Fruit fly (Drosophila melanogaster) whole organism, embryonic: ENCODE data around the gene slmb.

ENCODE experiments used
- ATbp ChIP-seq: fragments of 200-800 bp; sonication (Bioruptor generic); optimal IDR thresholded peaks from 2 replicates; lab custom pipeline; 2017; ENCODE audit warnings: missing biosample characterization, mild to moderate bottlenecking, missing genetic modification characterization, missing genetic modification reagents
- C15 ChIP-seq: fragments of 200-800 bp; sonication (Bioruptor generic); IDR thresholded peaks from 3 replicates; pipeline ENCODE4 v1.3.6; 2022; ENCODE audit warnings: missing biosample characterization, missing genetic modification characterization
- CG11093 ChIP-seq: fragments of 200-800 bp; sonication (Bioruptor generic); IDR thresholded peaks from 3 replicates; pipeline ENCODE4 v1.3.6; 2022; ENCODE audit warnings: missing biosample characterization, missing genetic modification characterization
- CG11247 ChIP-seq: fragments of 200-800 bp; sonication (Bioruptor generic); IDR thresholded peaks from 2 replicates; pipeline ENCODE4 v1.3.6; 2022; ENCODE audit warnings: missing biosample characterization, missing genetic modification characterization
- CG12659 ChIP-seq: fragments of 200-800 bp; sonication (Bioruptor generic); optimal IDR thresholded peaks from 3 replicates; lab custom pipeline; 2017; ENCODE audit warnings: mild to moderate bottlenecking, missing biosample characterization, missing genetic modification reagents, missing genetic modification characterization
- CG12744 ChIP-seq: fragments of 200-800 bp; sonication (Bioruptor generic); optimal IDR thresholded peaks from 2 replicates; lab custom pipeline; 2016; ENCODE audit warnings: missing biosample characterization, missing genetic modification characterization
- CG12942 ChIP-seq: fragments of 200-800 bp; sonication (Bioruptor generic); optimal IDR thresholded peaks from 3 replicates; lab custom pipeline; 2016; ENCODE audit warnings: missing biosample characterization, missing genetic modification characterization
- CG14965 ChIP-seq: fragments of 200-800 bp; sonication (Bioruptor generic); optimal IDR thresholded peaks from 2 replicates; lab custom pipeline; 2016; ENCODE audit warnings: missing biosample characterization, missing genetic modification characterization, borderline replicate concordance
- CG15011 ChIP-seq: fragments of 200-800 bp; sonication (Bioruptor generic); optimal IDR thresholded peaks from 3 replicates; lab custom pipeline; 2018; ENCODE audit warnings: missing biosample characterization, mild to moderate bottlenecking, missing genetic modification characterization
- CG15696 ChIP-seq: fragments of 200-800 bp; sonication (Bioruptor generic); optimal IDR thresholded peaks from 2 replicates; lab custom pipeline; 2019; ENCODE audit warnings: missing biosample characterization, mild to moderate bottlenecking, missing genetic modification characterization, moderate library complexity
- CG17186 ChIP-seq: fragments of 200-800 bp; sonication (Bioruptor generic); optimal IDR thresholded peaks from 3 replicates; lab custom pipeline; 2017; ENCODE audit warnings: missing biosample characterization, missing genetic modification reagents, missing genetic modification characterization
- CG30020 ChIP-seq: fragments of 200-800 bp; optimal IDR thresholded peaks from 2 replicates; lab custom pipeline; 2019; ENCODE audit warnings: missing biosample characterization, mild to moderate bottlenecking, missing genetic modification characterization, moderate library complexity
- CG4328 ChIP-seq: fragments of 200-800 bp; sonication (Bioruptor generic); optimal IDR thresholded peaks from 3 replicates; lab custom pipeline; 2017; ENCODE audit warnings: missing biosample characterization, missing genetic modification reagents, missing genetic modification characterization
- CG6791 ChIP-seq: fragments of 200-800 bp; sonication (Bioruptor generic); IDR thresholded peaks from 3 replicates; pipeline ENCODE4 v1.3.6; 2022; ENCODE audit warnings: missing biosample characterization, missing genetic modification characterization; ENCODE audit not compliant: partially characterized antibody
- CG7556 ChIP-seq: fragments of 200-800 bp; sonication (Bioruptor generic); optimal IDR thresholded peaks from 2 replicates; lab custom pipeline; 2017; ENCODE audit warnings: missing biosample characterization, mild to moderate bottlenecking, missing genetic modification characterization
- CG8089 ChIP-seq: fragments of 200-800 bp; sonication (Bioruptor generic); optimal IDR thresholded peaks from 3 replicates; lab custom pipeline; 2016; ENCODE audit warnings: missing biosample characterization, missing genetic modification characterization
- CG9215 ChIP-seq: fragments of 200-800 bp; sonication (Bioruptor generic); IDR thresholded peaks from 2 replicates; pipeline ENCODE4 v1.3.6; 2022; ENCODE audit warnings: missing biosample characterization, missing genetic modification characterization
- Chrac-16 ChIP-seq: fragments of 200-800 bp; sonication (Bioruptor generic); optimal IDR thresholded peaks from 3 replicates; lab custom pipeline; 2016; ENCODE audit warnings: missing biosample characterization, missing genetic modification characterization
- Dip3 ChIP-seq: fragments of 200-800 bp; sonication (Bioruptor generic); optimal IDR thresholded peaks from 3 replicates; lab custom pipeline; 2016; ENCODE audit warnings: missing biosample characterization, missing genetic modification characterization
- Dp ChIP-seq: fragments of 200-800 bp; sonication (Bioruptor generic); optimal IDR thresholded peaks from 2 replicates; lab custom pipeline; 2018; ENCODE audit warnings: missing biosample characterization, mild to moderate bottlenecking, missing genetic modification characterization, moderate library complexity
- Ets65A ChIP-seq: fragments of 200-800 bp; sonication (Bioruptor generic); peaks from one replicate; lab custom pipeline; 2016; ENCODE audit warnings: missing biosample characterization, missing genetic modification characterization
- Ets97D ChIP-seq: fragments of 200-800 bp; sonication (Bioruptor generic); optimal IDR thresholded peaks from 3 replicates; lab custom pipeline; 2016; ENCODE audit warnings: missing biosample characterization, missing genetic modification characterization
- Fer1 ChIP-seq: fragments of 200-800 bp; sonication (Bioruptor generic); optimal IDR thresholded peaks from 2 replicates; lab custom pipeline; 2017; ENCODE audit warnings: missing biosample characterization, mild to moderate bottlenecking, missing genetic modification characterization
- Fer2 ChIP-seq: fragments of 200-800 bp; sonication (Bioruptor generic); optimal IDR thresholded peaks from 2 replicates; lab custom pipeline; 2018; ENCODE audit warnings: missing biosample characterization, mild to moderate bottlenecking, missing genetic modification characterization, moderate library complexity
- Hand ChIP-seq: fragments of 200-800 bp; sonication (Bioruptor generic); optimal IDR thresholded peaks from 2 replicates; lab custom pipeline; 2017; ENCODE audit warnings: mild to moderate bottlenecking, missing biosample characterization, missing genetic modification reagents, missing genetic modification characterization
- HmgD ChIP-seq: fragments of 200-800 bp; sonication (Bioruptor generic); optimal IDR thresholded peaks from 3 replicates; lab custom pipeline; 2016; ENCODE audit warnings: missing biosample characterization, missing genetic modification characterization
- Hmr ChIP-seq: fragments of 200-800 bp; sonication (Bioruptor generic); optimal IDR thresholded peaks from 3 replicates; lab custom pipeline; 2017; ENCODE audit warnings: mild to moderate bottlenecking, missing biosample characterization, missing genetic modification reagents, missing genetic modification characterization
- Hsf ChIP-seq: fragments of 200-800 bp; sonication (Bioruptor generic); optimal IDR thresholded peaks from 3 replicates; lab custom pipeline; 2016; ENCODE audit warnings: missing biosample characterization, missing genetic modification characterization
- Lim3 ChIP-seq: fragments of 200-800 bp; sonication (Bioruptor generic); IDR thresholded peaks from 2 replicates; pipeline ENCODE4 v1.3.6; 2022; ENCODE audit warnings: missing biosample characterization, missing genetic modification characterization
- Opbp ChIP-seq: fragments of 200-800 bp; sonication (Bioruptor generic); IDR thresholded peaks from 3 replicates; pipeline ENCODE4 v1.3.6; 2022; ENCODE audit warnings: missing biosample characterization, missing genetic modification characterization; ENCODE audit not compliant: partially characterized antibody
- Optix ChIP-seq: fragments of 200-800 bp; sonication (Bioruptor generic); IDR thresholded peaks from 3 replicates; pipeline ENCODE4 v1.3.6; 2022; ENCODE audit warnings: missing biosample characterization, missing genetic modification characterization
- Rfx ChIP-seq: fragments of 200-800 bp; sonication (Bioruptor generic); IDR thresholded peaks from 2 replicates; pipeline ENCODE4 v1.3.6; 2022; ENCODE audit warnings: missing biosample characterization, missing genetic modification characterization
- bcd ChIP-seq: fragments of 200-800 bp; sonication (Bioruptor generic); optimal IDR thresholded peaks from 2 replicates; lab custom pipeline; 2017; ENCODE audit warnings: missing biosample characterization, mild to moderate bottlenecking, missing genetic modification characterization
- chn ChIP-seq: fragments of 200-800 bp; sonication (Bioruptor generic); optimal IDR thresholded peaks from 2 replicates; lab custom pipeline; 2016; ENCODE audit warnings: missing biosample characterization, missing genetic modification characterization
- exex ChIP-seq: fragments of 200-800 bp; sonication (Bioruptor generic); optimal IDR thresholded peaks from 4 replicates; lab custom pipeline; 2018; ENCODE audit warnings: missing biosample characterization, mild to moderate bottlenecking, missing genetic modification characterization, moderate library complexity
- fd3F ChIP-seq: fragments of 200-800 bp; sonication (Bioruptor generic); optimal IDR thresholded peaks from 2 replicates; lab custom pipeline; 2018; ENCODE audit warnings: missing biosample characterization, mild to moderate bottlenecking, missing genetic modification characterization, moderate library complexity
- hbn ChIP-seq: fragments of 200-800 bp; sonication (Bioruptor generic); IDR thresholded peaks from 2 replicates; pipeline ENCODE4 v1.3.6; 2022; ENCODE audit warnings: missing biosample characterization, missing genetic modification characterization; ENCODE audit not compliant: partially characterized antibody
- kah ChIP-seq: fragments of 200-800 bp; sonication (Bioruptor generic); optimal IDR thresholded peaks from 2 replicates; lab custom pipeline; 2018; ENCODE audit warnings: missing biosample characterization, mild to moderate bottlenecking, missing genetic modification characterization
- lola ChIP-seq, 3 experiments: fragments of >200 bp in 2 of 3; fragments of 200-800 bp in 1 of 3; sonication (Bioruptor generic) in 1 of 3; optimal IDR thresholded peaks; 2 replicates each; lab custom pipeline; 2017 to 2019; ENCODE audit warnings: missing biosample characterization in 3 of 3, missing genetic modification characterization in 3 of 3, mild to moderate bottlenecking in 1 of 3, moderate library complexity in 1 of 3
- luna ChIP-seq: fragments of 200-800 bp; sonication (Bioruptor generic); optimal IDR thresholded peaks from 2 replicates; lab custom pipeline; 2016; ENCODE audit warnings: missing biosample characterization, missing genetic modification characterization
- mam ChIP-seq: fragments of 200-800 bp; sonication (Bioruptor generic); optimal IDR thresholded peaks from 3 replicates; lab custom pipeline; 2016; ENCODE audit warnings: missing biosample characterization, missing genetic modification characterization
- mld ChIP-seq: fragments of 200-800 bp; sonication (Bioruptor generic); IDR thresholded peaks from 3 replicates; pipeline ENCODE4 v1.3.6; 2022; ENCODE audit warnings: missing biosample characterization, missing genetic modification characterization; ENCODE audit not compliant: partially characterized antibody
- pan ChIP-seq, 4 experiments: fragments of >200 bp in 3 of 4; fragments of 200-800 bp in 1 of 4; sonication (Bioruptor generic) in 1 of 4; optimal IDR thresholded peaks in 3 of 4; IDR thresholded peaks in 1 of 4; 2 replicates each; pipeline versions ENCODE4 v1.3.6 to Lab custom; 2017 to 2022; ENCODE audit warnings: missing biosample characterization in 2 of 4, missing genetic modification characterization in 2 of 4, mixed read lengths in 1 of 4
- phol ChIP-seq: fragments of 200-800 bp; sonication (Bioruptor generic); optimal IDR thresholded peaks from 3 replicates; lab custom pipeline; 2018; ENCODE audit warnings: missing biosample characterization, mild to moderate bottlenecking, missing genetic modification characterization, moderate library complexity
- stwl ChIP-seq: fragments of 200-800 bp; sonication (Bioruptor generic); optimal IDR thresholded peaks from 3 replicates; lab custom pipeline; 2018; ENCODE audit warnings: missing biosample characterization, mild to moderate bottlenecking, missing genetic modification characterization, moderate library complexity
- trem ChIP-seq: fragments of 200-800 bp; optimal IDR thresholded peaks from 3 replicates; lab custom pipeline; 2019; ENCODE audit warnings: missing biosample characterization, mild to moderate bottlenecking, missing genetic modification characterization, moderate library complexity

slmb gene

dm6 chr3R:21102477-21102876 is 24.8 kb downstream of the slmb start:
- TF ChIP-seq Fer2 (tag; lab: Kevin White, UChicago) (no peak), CG11093 (GFP tag; lab: Robert Waterston, UW) (no peak), CG12942 (GFP tag; lab: Kevin White, UChicago) (no peak), bcd (GFP tag; lab: Kevin White, UChicago) (no peak), mld (0 out of 3 replicates have a peak, but pooled peaks have one; percentile 47), exex (tag; lab: Kevin White, UChicago) (no peak), Ets65A (GFP tag; lab: Kevin White, UChicago) (peak; percentile 93), Hmr (GFP tag; lab: Kevin White, UChicago) (no peak), CG11247 (GFP tag; lab: Robert Waterston, UW) (no peak)

- TF ChIP-seq CG17186 (GFP tag; lab: Kevin White, UChicago) (no peak), stwl (tag; lab: Kevin White, UChicago) (peak; percentile 37), CG7556 (peak; percentile 60), CG15011 (GFP tag; lab: Kevin White, UChicago) (no peak), Dp (GFP tag; lab: Kevin White, UChicago) (peak; percentile 16), luna (GFP tag; lab: Kevin White, UChicago) (no peak), CG12659 (GFP tag; lab: Kevin White, UChicago) (peak; percentile 75), CG12942 (GFP tag; lab: Kevin White, UChicago) (peak; percentile 56), HmgD (GFP tag; lab: Kevin White, UChicago) (no peak), CG6791 (GFP tag; lab: Robert Waterston, UW) (0 out of 3 replicates have a peak, but pooled peaks have one; percentile 10), Lim3 (no peak), CG12744 (GFP tag; lab: Kevin White, UChicago) (peak; percentile 29), lola (GFP tag; optimal IDR thresholded peaks at IDR 0.05; lab: Kevin White, UChicago) (peak in 1 of 3 experiments; percentile 72), phol (tag; lab: Kevin White, UChicago) (peak; percentile 57), kah (GFP tag; lab: Kevin White, UChicago) (peak; percentile 88), Optix (GFP tag; lab: Robert Waterston, UW) (no peak), hbn (0 out of 2 replicates have a peak, but pooled peaks have one; percentile 13), CG4328 (GFP tag; lab: Kevin White, UChicago) (no peak), Opbp (GFP tag; lab: Robert Waterston, UW) (peak; percentile 9; the same call in 1 of the 3 replicates), Dip3 (peak; percentile 28), CG15696 (peak; percentile 49), C15 (GFP tag; lab: Robert Waterston, UW) (no peak), Chrac-16 (GFP tag; lab: Kevin White, UChicago) (peak; percentile 54), Hand (GFP tag; lab: Kevin White, UChicago) (no peak), Fer1 (GFP tag; lab: Kevin White, UChicago) (no peak), CG14965 (GFP tag; lab: Kevin White, UChicago) (no peak), trem (peak; percentile 12), CG8089 (GFP tag; lab: Kevin White, UChicago) (peak; percentile 18), pan (optimal IDR thresholded peaks at IDR 0.05; lab: Kevin White, UChicago) (peak in 1 of 2 experiments; percentile 19), pan (GFP tag; optimal IDR thresholded peaks at IDR 0.05 in 1 of 2, IDR thresholded peaks at IDR 0.05 in 1 of 2) (peak in 1 of 2 experiments; percentile 33), Hsf (GFP tag; lab: Kevin White, UChicago) (peak; percentile 51), mam (GFP tag; lab: Kevin White, UChicago) (peak; percentile 48), chn (GFP tag; lab: Kevin White, UChicago) (peak; percentile 55), ATbp (GFP tag; lab: Kevin White, UChicago) (no peak), CG30020 (tag; lab: Kevin White, UChicago) (peak; percentile 41), CG9215 (GFP tag; lab: Robert Waterston, UW) (peak; percentile 50; the same call in 1 of the 2 replicates), Ets97D (GFP tag; lab: Kevin White, UChicago) (peak; percentile 13), Rfx (GFP tag; lab: Robert Waterston, UW) (peak; percentile 44; the same call in 1 of the 2 replicates), fd3F (peak; percentile 6)
These were observed 25.7 kb downstream of the slmb start, which contains the start of the genes CG7044 and Tbc1d22 for dm6 chr3R:21101453-21102214. Gene CG7044, minus strand, starts transcription at chr3R:21101718. Gene Tbc1d22, plus strand, starts transcription at chr3R:21102199.
